Fruit fly (Drosophila melanogaster): ENCODE results near the gene hth.
A peak's percentile ranks its signal among the peaks of the same experiment; 100 is the strongest.

hth gene

DNA sequence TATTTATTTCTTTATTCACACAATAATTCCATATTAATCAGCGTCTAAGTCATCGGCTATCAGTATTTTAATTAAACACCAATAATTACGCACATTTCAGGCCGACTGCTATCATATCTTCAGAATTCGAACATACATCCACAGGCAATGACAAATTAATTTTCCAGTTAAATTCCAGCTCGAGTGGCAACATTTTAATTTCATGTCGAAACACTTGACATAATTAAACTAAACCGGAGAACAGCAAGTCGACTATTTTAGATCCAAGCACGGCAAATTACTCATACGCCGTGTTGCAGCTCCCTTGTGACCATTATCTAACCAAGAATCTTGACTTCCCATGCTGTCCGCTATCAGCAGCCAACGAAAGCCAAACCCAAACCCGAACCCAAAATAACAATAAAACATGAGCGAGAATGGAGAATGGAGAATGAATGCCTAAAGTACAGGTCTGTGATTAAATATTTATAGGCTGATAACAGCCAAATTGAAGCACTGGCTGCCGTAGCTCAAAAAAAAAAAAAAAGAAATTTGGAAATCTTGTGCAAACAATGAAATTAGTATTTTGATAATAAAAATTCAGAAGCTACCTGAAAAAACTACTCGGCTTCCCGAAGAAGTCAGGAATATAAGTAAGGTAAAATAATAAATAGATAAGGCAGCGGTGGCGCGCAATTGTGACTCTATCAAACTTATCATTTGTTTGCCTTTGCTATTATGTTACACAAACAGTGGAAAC, 72.8 kb downstream of the hth start:
- TF ChIP-seq CG15710 (tag; optimal IDR thresholded peaks at IDR 0.05): no peak
- TF ChIP-seq CG34367 (tag; optimal IDR thresholded peaks at IDR 0.05): no peak
- no peak for TF ChIP-seq rn (GFP tag; IDR thresholded peaks at IDR 0.05)
- TF ChIP-seq CG12605 (GFP tag; IDR thresholded peaks at IDR 0.05): no peak
- no peak for TF ChIP-seq gl (tag; optimal IDR thresholded peaks at IDR 0.05)
- TF ChIP-seq CG8159 (tag; optimal IDR thresholded peaks at IDR 0.05): no peak
- no peak for TF ChIP-seq CG4496 (GFP tag; IDR thresholded peaks at IDR 0.05)
- no peak for TF ChIP-seq CG14655 (GFP tag; optimal IDR thresholded peaks at IDR 0.05)
- TF ChIP-seq Ets98B (GFP tag; IDR thresholded peaks at IDR 0.05): no peak
- TF ChIP-seq CG13204 (GFP tag; optimal IDR thresholded peaks at IDR 0.05): no peak
- TF ChIP-seq fd96Ca (GFP tag; IDR thresholded peaks at IDR 0.05): no peak
- TF ChIP-seq CG32121 (GFP tag; IDR thresholded peaks at IDR 0.05): no peak
- no peak for TF ChIP-seq Pif1B (GFP tag; optimal IDR thresholded peaks at IDR 0.05)
- no peak for TF ChIP-seq CG10348 (GFP tag; IDR thresholded peaks at IDR 0.05)
- TF ChIP-seq D1 (tag; optimal IDR thresholded peaks at IDR 0.05): no peak
- TF ChIP-seq Pif1A (GFP tag; optimal IDR thresholded peaks at IDR 0.05): no peak
- TF ChIP-seq EcR (GFP tag; optimal IDR thresholded peaks at IDR 0.05): no peak
- no peak for TF ChIP-seq CG8301 (tag; optimal IDR thresholded peaks at IDR 0.05)
- TF ChIP-seq CG17806 (tag; optimal IDR thresholded peaks at IDR 0.05): no peak
- no peak for TF ChIP-seq Snoo (tag; optimal IDR thresholded peaks at IDR 0.05)

DNA sequence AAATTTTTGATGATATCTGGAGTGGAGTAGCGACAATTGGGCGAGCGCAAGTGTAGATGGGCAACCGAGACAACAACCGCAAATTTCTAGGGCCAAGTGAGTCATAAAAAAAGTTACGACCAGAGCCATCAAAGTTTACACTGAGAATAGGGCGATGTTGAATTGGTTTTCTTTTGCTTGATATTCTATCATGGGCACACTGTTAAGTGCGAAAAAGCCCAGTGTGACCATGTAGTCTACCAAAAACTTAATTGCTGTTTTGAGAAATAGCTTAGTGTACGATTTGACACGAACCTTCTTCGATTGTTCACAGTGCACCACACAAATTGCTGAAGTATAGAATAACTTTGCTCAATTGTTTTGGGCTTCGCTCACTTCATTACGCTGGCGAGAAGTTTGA, 75.1 kb downstream of the hth start:
- no peak for TF ChIP-seq Pif1A (GFP tag; optimal IDR thresholded peaks at IDR 0.05)
- peak; percentile 18 for TF ChIP-seq CG17806 (tag; optimal IDR thresholded peaks at IDR 0.05)
- peak; percentile 20 for TF ChIP-seq CG14655 (GFP tag; optimal IDR thresholded peaks at IDR 0.05)
- TF ChIP-seq CG15710 (tag; optimal IDR thresholded peaks at IDR 0.05): no peak
- no peak for TF ChIP-seq D1 (tag; optimal IDR thresholded peaks at IDR 0.05)
- no peak for TF ChIP-seq Snoo (tag; optimal IDR thresholded peaks at IDR 0.05)
- TF ChIP-seq CG10348 (GFP tag; IDR thresholded peaks at IDR 0.05): no peak
- no peak for TF ChIP-seq fd96Ca (GFP tag; IDR thresholded peaks at IDR 0.05)
- TF ChIP-seq CG13204 (GFP tag; optimal IDR thresholded peaks at IDR 0.05): no peak
- TF ChIP-seq Pif1B (GFP tag; optimal IDR thresholded peaks at IDR 0.05): no peak
- no peak for TF ChIP-seq CG12605 (GFP tag; IDR thresholded peaks at IDR 0.05)

DNA sequence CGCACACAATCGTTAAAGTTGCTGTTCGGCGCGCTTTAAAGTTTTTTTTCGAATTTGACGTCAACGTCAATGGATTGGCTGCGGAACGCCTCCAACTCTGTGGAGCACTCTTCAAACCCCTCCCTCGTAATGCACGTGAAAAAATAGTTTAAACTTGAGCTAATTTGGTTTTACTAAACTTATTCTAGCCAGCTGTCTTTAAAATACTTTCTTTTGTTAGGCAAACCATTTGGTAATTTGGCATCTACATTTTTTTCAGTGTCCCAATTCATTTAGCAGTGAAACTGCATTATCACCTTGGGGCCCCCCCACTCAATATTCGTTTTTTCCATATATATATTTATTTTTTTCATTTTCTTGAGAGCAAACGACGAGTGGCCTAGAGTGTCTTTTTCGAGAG, 78.8 kb downstream of the hth start:
- TF ChIP-seq gl (tag; optimal IDR thresholded peaks at IDR 0.05): no peak
- TF ChIP-seq CG9948 (tag; optimal IDR thresholded peaks at IDR 0.05): peak; percentile 21
- TF ChIP-seq Pif1A (GFP tag; optimal IDR thresholded peaks at IDR 0.05): peak; percentile 2
- TF ChIP-seq CG13204 (GFP tag; optimal IDR thresholded peaks at IDR 0.05): no peak
- no peak for TF ChIP-seq D1 (tag; optimal IDR thresholded peaks at IDR 0.05)
- TF ChIP-seq Snoo (tag; optimal IDR thresholded peaks at IDR 0.05): no peak
- TF ChIP-seq CG12605 (GFP tag; IDR thresholded peaks at IDR 0.05): peak; percentile 39; the same call in 1 of the 2 replicates
- 0 out of 3 replicates have a peak, but pooled peaks have one; percentile 43 for TF ChIP-seq CG4496 (GFP tag; IDR thresholded peaks at IDR 0.05)
- TF ChIP-seq Ets98B (GFP tag; IDR thresholded peaks at IDR 0.05): peak; percentile 60
- no peak for TF ChIP-seq EcR (GFP tag; optimal IDR thresholded peaks at IDR 0.05)
- TF ChIP-seq CG10348 (GFP tag; IDR thresholded peaks at IDR 0.05): no peak
- peak; percentile 76 for TF ChIP-seq fd96Ca (GFP tag; IDR thresholded peaks at IDR 0.05)
- no peak for TF ChIP-seq CG8301 (tag; optimal IDR thresholded peaks at IDR 0.05)
- peak; percentile 26 for TF ChIP-seq CG14655 (GFP tag; optimal IDR thresholded peaks at IDR 0.05)
- TF ChIP-seq CG8159 (tag; optimal IDR thresholded peaks at IDR 0.05): peak; percentile 12
- TF ChIP-seq Pif1B (GFP tag; optimal IDR thresholded peaks at IDR 0.05): peak; percentile 28
- TF ChIP-seq CG17806 (tag; optimal IDR thresholded peaks at IDR 0.05): peak; percentile 36
- peak; percentile 31; the same call in 1 of the 2 replicates for TF ChIP-seq rn (GFP tag; IDR thresholded peaks at IDR 0.05)
- TF ChIP-seq CG15710 (tag; optimal IDR thresholded peaks at IDR 0.05): no peak
- peak; percentile 59 for TF ChIP-seq CG32121 (GFP tag; IDR thresholded peaks at IDR 0.05)
- peak; percentile 2 for TF ChIP-seq CG34367 (tag; optimal IDR thresholded peaks at IDR 0.05)

DNA sequence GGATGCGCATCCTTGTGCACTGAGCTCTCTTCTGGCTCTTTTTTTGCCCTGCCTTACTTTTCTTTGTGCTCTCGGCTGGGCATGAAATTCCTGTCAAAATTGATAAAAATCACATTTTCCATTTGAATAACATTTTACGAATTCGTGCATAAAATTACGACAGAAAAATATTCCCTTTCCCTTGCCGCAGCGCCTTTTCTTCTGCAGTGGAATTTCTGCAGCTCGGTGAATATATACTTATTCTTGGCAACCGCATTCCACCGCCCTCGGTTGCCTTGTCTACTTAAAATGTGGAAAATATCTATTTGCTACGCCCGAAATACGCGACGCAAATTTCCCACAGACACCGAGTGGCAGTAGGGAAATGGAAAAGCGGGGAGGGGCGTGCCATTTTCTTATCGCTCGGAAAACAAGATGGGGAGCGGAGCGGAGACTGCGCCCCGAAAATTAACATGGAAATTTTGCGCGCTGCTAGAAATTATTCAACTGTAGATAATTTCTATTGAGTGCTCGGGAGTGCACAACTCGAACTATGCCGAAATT, 79.4 kb downstream of the hth start:
- TF ChIP-seq CG15710 (tag; optimal IDR thresholded peaks at IDR 0.05): no peak
- TF ChIP-seq rn (GFP tag; IDR thresholded peaks at IDR 0.05): no peak
- no peak for TF ChIP-seq EcR (GFP tag; optimal IDR thresholded peaks at IDR 0.05)
- TF ChIP-seq CG32121 (GFP tag; IDR thresholded peaks at IDR 0.05): no peak
- no peak for TF ChIP-seq Pif1A (GFP tag; optimal IDR thresholded peaks at IDR 0.05)
- no peak for TF ChIP-seq CG13204 (GFP tag; optimal IDR thresholded peaks at IDR 0.05)
- TF ChIP-seq CG9948 (tag; optimal IDR thresholded peaks at IDR 0.05): no peak
- TF ChIP-seq Snoo (tag; optimal IDR thresholded peaks at IDR 0.05): no peak
- TF ChIP-seq CG14655 (GFP tag; optimal IDR thresholded peaks at IDR 0.05): no peak
- no peak for TF ChIP-seq CG17806 (tag; optimal IDR thresholded peaks at IDR 0.05)
- TF ChIP-seq D1 (tag; optimal IDR thresholded peaks at IDR 0.05): no peak
- TF ChIP-seq CG10348 (GFP tag; IDR thresholded peaks at IDR 0.05): no peak
- TF ChIP-seq CG4496 (GFP tag; IDR thresholded peaks at IDR 0.05): no peak
- no peak for TF ChIP-seq CG12605 (GFP tag; IDR thresholded peaks at IDR 0.05)
- TF ChIP-seq CG34367 (tag; optimal IDR thresholded peaks at IDR 0.05): no peak
- TF ChIP-seq CG8301 (tag; optimal IDR thresholded peaks at IDR 0.05): no peak

DNA sequence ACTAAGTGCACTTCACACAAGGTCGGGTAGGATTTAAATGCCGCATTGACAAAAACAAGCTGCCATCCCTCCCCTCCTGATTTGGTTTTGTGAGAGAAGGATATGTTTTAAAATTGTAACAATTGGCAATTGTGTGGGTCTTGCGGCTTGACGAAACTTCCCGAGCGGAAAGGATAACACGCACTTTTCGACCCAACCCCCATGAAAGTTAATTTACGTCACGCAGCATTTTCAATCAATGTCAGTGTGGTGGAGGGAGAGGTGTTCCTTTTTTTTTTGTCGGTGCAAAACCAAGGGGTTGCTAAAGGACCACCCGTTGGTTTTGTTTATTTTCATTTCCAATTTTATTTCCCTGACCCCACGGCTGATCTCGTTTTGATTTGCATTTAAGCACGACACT, 80.2 kb downstream of the hth start:
- no peak for TF ChIP-seq CG34367 (tag; optimal IDR thresholded peaks at IDR 0.05)
- TF ChIP-seq CG12605 (GFP tag; IDR thresholded peaks at IDR 0.05): no peak
- TF ChIP-seq fd96Ca (GFP tag; IDR thresholded peaks at IDR 0.05): no peak
- TF ChIP-seq CG8159 (tag; optimal IDR thresholded peaks at IDR 0.05): no peak
- TF ChIP-seq CG4496 (GFP tag; IDR thresholded peaks at IDR 0.05): no peak
- TF ChIP-seq CG10348 (GFP tag; IDR thresholded peaks at IDR 0.05): no peak
- no peak for TF ChIP-seq Snoo (tag; optimal IDR thresholded peaks at IDR 0.05)
- no peak for TF ChIP-seq CG13204 (GFP tag; optimal IDR thresholded peaks at IDR 0.05)
- no peak for TF ChIP-seq rn (GFP tag; IDR thresholded peaks at IDR 0.05)
- no peak for TF ChIP-seq CG14655 (GFP tag; optimal IDR thresholded peaks at IDR 0.05)
- no peak for TF ChIP-seq EcR (GFP tag; optimal IDR thresholded peaks at IDR 0.05)

All from whole organism, pupa.